Worm (Caenorhabditis elegans) whole organism, young adult: Measurements from ENCODE around the gene Y56A3A.41.

Experiments
- B0261.1 ChIP-seq: sonication (generic microtip); optimal IDR thresholded peaks from 2 replicates; lab custom pipeline; 2016; ENCODE audit warnings: mild to moderate bottlenecking, missing genetic modification characterization, moderate library complexity, missing compliant biosample characterization
- B0336.3 ChIP-seq: fragments of 200-800 bp; sonication (Bioruptor generic); IDR thresholded peaks from 2 replicates; pipeline ENCODE4 v1.3.6; 2022; ENCODE audit warnings: missing genetic modification characterization, missing compliant biosample characterization
- F33H1.4 ChIP-seq: fragments of 200-800 bp; sonication (Bioruptor generic); IDR thresholded peaks from 2 replicates; pipeline ENCODE4 v1.3.6; 2022; ENCODE audit warnings: missing genetic modification reagents, missing genetic modification characterization, missing compliant biosample characterization
- F37B4.10 ChIP-seq: fragments of 200-800 bp; sonication (Bioruptor generic); IDR thresholded peaks from 2 replicates; pipeline ENCODE4 v1.3.6; 2022; ENCODE audit warnings: missing genetic modification characterization, missing compliant biosample characterization
- F39B2.1 ChIP-seq: fragments of 200-800 bp; sonication (Bioruptor generic); IDR thresholded peaks from 2 replicates; pipeline ENCODE4 v1.3.6; 2022; ENCODE audit warnings: missing genetic modification reagents, missing genetic modification characterization, missing compliant biosample characterization
- F49E8.2 ChIP-seq: sonication (generic microtip); optimal IDR thresholded peaks from 3 replicates; lab custom pipeline; 2017; ENCODE audit warnings: missing genetic modification characterization, mild to moderate bottlenecking, missing compliant biosample characterization, antibody characterized with exemption, moderate library complexity; ENCODE audit not compliant: insufficient read depth
- F52B5.7 ChIP-seq: sonication (generic microtip); optimal IDR thresholded peaks from 2 replicates; lab custom pipeline; 2016; ENCODE audit warnings: mild to moderate bottlenecking, missing genetic modification characterization, missing compliant biosample characterization
- F57C9.4 ChIP-seq: sonication (generic microtip); optimal IDR thresholded peaks from 2 replicates; lab custom pipeline; 2017; ENCODE audit warnings: mild to moderate bottlenecking, missing genetic modification characterization, missing compliant biosample characterization
- T07F8.4 ChIP-seq: sonication (generic microtip); optimal IDR thresholded peaks from 2 replicates; lab custom pipeline; 2016; ENCODE audit warnings: mild to moderate bottlenecking, missing genetic modification characterization, moderate library complexity, missing compliant biosample characterization
- Y53G8AR.9 ChIP-seq: fragments of 200-800 bp; sonication (Bioruptor generic); conservative IDR thresholded peaks from 2 replicates; pipeline ENCODE4 v1.3.6; 2022; ENCODE audit warnings: missing genetic modification reagents, missing genetic modification characterization, missing compliant biosample characterization
- Y79H2A.3 ChIP-seq: fragments of 200-800 bp; sonication (Bioruptor generic); conservative IDR thresholded peaks from 2 replicates; pipeline ENCODE4 v1.3.6; 2022; ENCODE audit warnings: missing genetic modification reagents, missing genetic modification characterization, missing compliant biosample characterization
- Y95B8A.8 ChIP-seq: fragments of 200-800 bp; sonication (Bioruptor generic); IDR thresholded peaks from 2 replicates; pipeline ENCODE4 v1.3.6; 2022; ENCODE audit warnings: missing genetic modification reagents, missing genetic modification characterization, missing compliant biosample characterization
- ama-1 ChIP-seq, 3 experiments: fragments of 150-350 bp in 1 of 3; sonication (generic microtip) in 2 of 3; optimal IDR thresholded peaks; 2 replicates each; lab custom pipeline; 2014 to 2018; ENCODE audit warnings: missing biosample characterization in 2 of 3, missing genetic modification characterization in 2 of 3, missing genetic modification reagents in 2 of 3
- aptf-3 ChIP-seq: fragments of 200-800 bp; sonication (Bioruptor generic); IDR thresholded peaks from 2 replicates; pipeline ENCODE4 v1.3.6; 2022; ENCODE audit warnings: missing genetic modification characterization, missing compliant biosample characterization
- atf-7 ChIP-seq: sonication (generic microtip); optimal IDR thresholded peaks from 2 replicates; lab custom pipeline; 2017; ENCODE audit warnings: mild to moderate bottlenecking, missing genetic modification characterization, missing compliant biosample characterization
- athp-1 ChIP-seq: sonication (generic microtip); optimal IDR thresholded peaks from 2 replicates; lab custom pipeline; 2017; ENCODE audit warnings: mild to moderate bottlenecking, missing genetic modification characterization, missing compliant biosample characterization
- ceh-79 ChIP-seq: sonication (generic microtip); optimal IDR thresholded peaks from 2 replicates; lab custom pipeline; 2017; ENCODE audit warnings: mild to moderate bottlenecking, missing genetic modification characterization, missing compliant biosample characterization
- ceh-91 ChIP-seq: fragments of 200-800 bp; sonication (Bioruptor generic); IDR thresholded peaks from 2 replicates; pipeline ENCODE4 v1.3.6; 2022; ENCODE audit warnings: missing genetic modification reagents, missing genetic modification characterization, missing compliant biosample characterization
- chd-7 ChIP-seq: sonication (generic microtip); optimal IDR thresholded peaks from 2 replicates; lab custom pipeline; 2016; ENCODE audit warnings: mild to moderate bottlenecking, missing genetic modification characterization, moderate library complexity, missing compliant biosample characterization
- die-1 ChIP-seq: sonication (generic microtip); optimal IDR thresholded peaks from 2 replicates; lab custom pipeline; 2016; ENCODE audit warnings: missing genotype, mild to moderate bottlenecking, missing genetic modification characterization, missing compliant biosample characterization
- dpff-1 ChIP-seq: sonication (generic microtip); optimal IDR thresholded peaks from 2 replicates; lab custom pipeline; 2017; ENCODE audit warnings: mild to moderate bottlenecking, missing genetic modification characterization, missing compliant biosample characterization
- dpl-1 ChIP-seq: fragments of 150-350 bp; optimal IDR thresholded peaks from 2 replicates; lab custom pipeline; 2014; ENCODE audit warnings: missing biosample characterization, missing genetic modification reagents, missing genetic modification characterization
- egrh-3 ChIP-seq: fragments of 200-800 bp; sonication (Bioruptor generic); IDR thresholded peaks from 2 replicates; pipeline ENCODE4 v1.3.6; 2022; ENCODE audit warnings: missing genetic modification reagents, missing genetic modification characterization, missing compliant biosample characterization
- him-1 ChIP-seq: sonication (generic microtip); optimal IDR thresholded peaks from 2 replicates; lab custom pipeline; 2016; ENCODE audit warnings: missing genotype, missing genetic modification reagents, missing genetic modification characterization, missing compliant biosample characterization
- hlh-12 ChIP-seq: sonication (generic microtip); optimal IDR thresholded peaks from 2 replicates; lab custom pipeline; 2016; ENCODE audit warnings: missing genetic modification characterization, missing compliant biosample characterization
- hrde-1 ChIP-seq: sonication (generic microtip); optimal IDR thresholded peaks from 2 replicates; lab custom pipeline; 2016; ENCODE audit warnings: missing genetic modification characterization, mild to moderate bottlenecking, missing compliant biosample characterization, moderate library complexity, missing genotype, missing genetic modification reagents, borderline replicate concordance
- lin-26 ChIP-seq: fragments of 200-800 bp; sonication (Bioruptor generic); IDR thresholded peaks from 2 replicates; pipeline ENCODE4 v1.3.6; 2022; ENCODE audit warnings: missing genetic modification reagents, missing genetic modification characterization, missing compliant biosample characterization
- lin-35 ChIP-seq, 3 experiments: fragments of 150-350 bp in 2 of 3; sonication (generic microtip) in 1 of 3; optimal IDR thresholded peaks; 2 replicates each; lab custom pipeline; 2014 to 2018; ENCODE audit warnings: missing biosample characterization in 3 of 3, missing genetic modification characterization in 3 of 3, missing genetic modification reagents in 3 of 3
- lin-40 ChIP-seq: sonication (generic microtip); optimal IDR thresholded peaks from 2 replicates; lab custom pipeline; 2016; ENCODE audit warnings: missing genetic modification characterization, mild to moderate bottlenecking, missing compliant biosample characterization, missing genotype, missing genetic modification reagents
- lir-1 ChIP-seq: fragments of 200-800 bp; sonication (Bioruptor generic); conservative IDR thresholded peaks from 2 replicates; pipeline ENCODE4 v1.3.6; 2022; ENCODE audit warnings: missing genetic modification reagents, missing genetic modification characterization, missing compliant biosample characterization
- madf-8 ChIP-seq: fragments of 200-800 bp; sonication (Bioruptor generic); conservative IDR thresholded peaks from 2 replicates; pipeline ENCODE4 v1.3.6; 2022; ENCODE audit warnings: missing genetic modification reagents, missing genetic modification characterization, missing compliant biosample characterization
- mel-28 ChIP-seq: sonication (generic microtip); optimal IDR thresholded peaks from 2 replicates; lab custom pipeline; 2016; ENCODE audit warnings: borderline replicate concordance, mild to moderate bottlenecking, missing genetic modification characterization, missing compliant biosample characterization
- mxl-1 ChIP-seq: sonication (generic microtip); optimal IDR thresholded peaks from 2 replicates; lab custom pipeline; 2016; ENCODE audit warnings: missing genetic modification characterization, missing compliant biosample characterization
- nfya-2 ChIP-seq: fragments of 200-800 bp; sonication (Bioruptor generic); IDR thresholded peaks from 2 replicates; pipeline ENCODE4 v1.3.6; 2022; ENCODE audit warnings: missing genetic modification reagents, missing genetic modification characterization, missing compliant biosample characterization
- nhr-179 ChIP-seq: sonication (generic microtip); optimal IDR thresholded peaks from 2 replicates; lab custom pipeline; 2016; ENCODE audit warnings: mild to moderate bottlenecking, missing genetic modification characterization, missing compliant biosample characterization
- nhr-27 ChIP-seq: fragments of 200-800 bp; sonication (Bioruptor generic); optimal IDR thresholded peaks from 2 replicates; lab custom pipeline; 2018; ENCODE audit warnings: mild to moderate bottlenecking, missing genetic modification characterization, moderate library complexity, missing compliant biosample characterization
- pbrm-1 ChIP-seq: fragments of 200-800 bp; sonication (Bioruptor generic); IDR thresholded peaks from 2 replicates; pipeline ENCODE4 v1.3.6; 2022; ENCODE audit warnings: missing genetic modification reagents, missing genetic modification characterization, missing compliant biosample characterization
- repo-1 ChIP-seq: sonication (generic microtip); optimal IDR thresholded peaks from 2 replicates; lab custom pipeline; 2017; ENCODE audit warnings: mild to moderate bottlenecking, missing genetic modification characterization, missing compliant biosample characterization
- sdz-38 ChIP-seq: sonication (generic microtip); optimal IDR thresholded peaks from 2 replicates; lab custom pipeline; 2016; ENCODE audit warnings: missing genotype, missing genetic modification characterization, missing compliant biosample characterization
- snpc-1.1 ChIP-seq: sonication (generic microtip); optimal IDR thresholded peaks from 2 replicates; lab custom pipeline; 2017; ENCODE audit warnings: missing genetic modification characterization, mild to moderate bottlenecking, missing compliant biosample characterization, antibody characterized with exemption, moderate library complexity, missing genotype, missing genetic modification reagents; ENCODE audit not compliant: insufficient read depth
- snpc-3.4 ChIP-seq: sonication (generic microtip); optimal IDR thresholded peaks from 2 replicates; lab custom pipeline; 2017; ENCODE audit warnings: missing genetic modification characterization, mild to moderate bottlenecking, missing compliant biosample characterization, antibody characterized with exemption, moderate library complexity, missing genotype, missing genetic modification reagents
- snpc-4 ChIP-seq, 5 experiments: fragments of 150-350 bp in 1 of 5; sonication (generic microtip) in 4 of 5; optimal IDR thresholded peaks; 2 replicates each; lab custom pipeline; 2014 to 2018; ENCODE audit warnings: missing genetic modification characterization in 5 of 5, missing biosample characterization in 3 of 5, antibody characterized with exemption in 2 of 5, mild to moderate bottlenecking in 2 of 5, missing compliant biosample characterization in 2 of 5, missing genotype in 2 of 5, moderate library complexity in 2 of 5, missing genetic modification reagents in 1 of 5
- sptf-2 ChIP-seq: fragments of 200-800 bp; sonication (Bioruptor generic); optimal IDR thresholded peaks from 2 replicates; lab custom pipeline; 2018; ENCODE audit warnings: mild to moderate bottlenecking, missing genetic modification characterization, missing compliant biosample characterization
- xnd-1 ChIP-seq: sonication (generic microtip); optimal IDR thresholded peaks from 2 replicates; lab custom pipeline; 2016; ENCODE audit warnings: missing genotype, missing genetic modification reagents, missing genetic modification characterization, missing compliant biosample characterization
- zfh-2 ChIP-seq: fragments of 200-800 bp; sonication (Bioruptor generic); conservative IDR thresholded peaks from 2 replicates; pipeline ENCODE4 v1.3.6; 2022; ENCODE audit warnings: missing genetic modification reagents, missing genetic modification characterization, missing compliant biosample characterization
- ztf-22 ChIP-seq: fragments of 200-800 bp; sonication (Bioruptor generic); optimal IDR thresholded peaks from 2 replicates; lab custom pipeline; 2018; ENCODE audit warnings: mild to moderate bottlenecking, missing genetic modification characterization, moderate library complexity, missing compliant biosample characterization
- ztf-25 ChIP-seq: fragments of 200-800 bp; sonication (Bioruptor generic); IDR thresholded peaks from 2 replicates; pipeline ENCODE4 v1.3.6; 2022; ENCODE audit warnings: missing genetic modification reagents, missing genetic modification characterization, missing compliant biosample characterization

Gene Y56A3A.41

ce11 chrIII:11921658-11922098, 28.8 kb upstream of the Y56A3A.41 start, which contains the start of gene Y56A3A.22 (continued):
- TF ChIP-seq xnd-1 (tag; lab: Kevin White, UChicago) (no peak), hrde-1 (tag; lab: Kevin White, UChicago) (peak; percentile 44), madf-8 (GFP tag; lab: Robert Waterston, UW) (no peak), F39B2.1 (peak; percentile 24; the same call in 1 of the 2 replicates), snpc-4 (GFP tag; optimal IDR thresholded peaks at IDR 0.05; lab: Kevin White, UChicago) (no peak), snpc-4 (tag; optimal IDR thresholded peaks at IDR 0.05; lab: Kevin White, UChicago) (peak in 2 of 4 experiments; percentile 20 to 24), snpc-1.1 (tag; lab: Kevin White, UChicago) (no peak), ceh-91 (GFP tag; lab: Robert Waterston, UW) (no peak), lin-40 (peak; percentile 57), mel-28 (tag; lab: Kevin White, UChicago) (no peak), F57C9.4 (tag; lab: Kevin White, UChicago) (no peak), Y53G8AR.9 (GFP tag; lab: Robert Waterston, UW) (peak; percentile 59), lir-1 (GFP tag; lab: Robert Waterston, UW) (no peak), chd-7 (tag; lab: Kevin White, UChicago) (peak; percentile 84), B0261.1 (peak; percentile 28), F33H1.4 (GFP tag; lab: Robert Waterston, UW) (no peak), nhr-27 (tag; lab: Kevin White, UChicago) (peak; percentile 6), sdz-38 (tag; lab: Kevin White, UChicago) (no peak), snpc-3.4 (peak; percentile 21), Y95B8A.8 (GFP tag; lab: Robert Waterston, UW) (no peak), B0336.3 (GFP tag; lab: Robert Waterston, UW) (peak; percentile 94), ceh-79 (peak; percentile 83), egrh-3 (GFP tag; lab: Robert Waterston, UW) (no peak), him-1 (tag; lab: Kevin White, UChicago) (no peak), dpl-1 (GFP tag; lab: Kevin White, UChicago) (no peak), dpff-1 (tag; lab: Kevin White, UChicago) (peak; percentile 68), lin-35 (GFP tag; optimal IDR thresholded peaks at IDR 0.05; lab: Kevin White, UChicago) (no peak), repo-1 (peak; percentile 93), athp-1 (tag; lab: Kevin White, UChicago) (peak; percentile 81), die-1 (tag; lab: Kevin White, UChicago) (no peak), Y79H2A.3 (no peak), pbrm-1 (GFP tag; lab: Robert Waterston, UW) (peak; percentile 81), mxl-1 (tag; lab: Kevin White, UChicago) (no peak), lin-26 (GFP tag; lab: Robert Waterston, UW) (peak; percentile 55; the same call in 1 of the 2 replicates), zfh-2 (GFP tag; lab: Robert Waterston, UW) (0 out of 2 replicates have a peak, but pooled peaks have one; percentile 16), atf-7 (peak; percentile 71), aptf-3 (peak; percentile 73; the same call in 1 of the 2 replicates), ztf-22 (peak; percentile 22), hlh-12 (tag; lab: Kevin White, UChicago) (no peak), ztf-25 (GFP tag; lab: Robert Waterston, UW) (no peak), F37B4.10 (GFP tag; lab: Robert Waterston, UW) (no peak), nfya-2 (GFP tag; lab: Robert Waterston, UW) (no peak), nhr-179 (no peak), F52B5.7 (tag; lab: Kevin White, UChicago) (peak; percentile 87), T07F8.4 (no peak), sptf-2 (GFP tag; lab: Kevin White, UChicago) (no peak), F49E8.2 (peak; percentile 32), ama-1 (optimal IDR thresholded peaks at IDR 0.05; lab: Kevin White, UChicago) (peak; percentile 87), ama-1 (GFP tag; optimal IDR thresholded peaks at IDR 0.05; lab: Kevin White, UChicago) (no peak)
